Worm (Caenorhabditis elegans) whole organism, young adult: Measurements from ENCODE around the gene C46F11.4.

ENCODE experiments used
- ccch-3 ChIP-seq: fragments of 200-800 bp; sonication (Bioruptor generic); optimal IDR thresholded peaks from 2 replicates; lab custom pipeline; 2018; ENCODE audit warnings: mild to moderate bottlenecking, missing genetic modification characterization, missing compliant biosample characterization
- cebp-1 ChIP-seq, 2 experiments: fragments of 200-800 bp in 1 of 2; sonication (Bioruptor generic) in 1 of 2; sonication (generic microtip) in 1 of 2; IDR thresholded peaks in 1 of 2; optimal IDR thresholded peaks in 1 of 2; 2 replicates each; pipeline versions ENCODE4 v1.3.6 to Lab custom; 2017 to 2022; ENCODE audit warnings: missing compliant biosample characterization in 2 of 2, missing genetic modification characterization in 2 of 2, mild to moderate bottlenecking in 1 of 2, missing genetic modification reagents in 1 of 2, moderate library complexity in 1 of 2
- snpc-4 ChIP-seq, 5 experiments: fragments of 150-350 bp in 1 of 5; sonication (generic microtip) in 4 of 5; optimal IDR thresholded peaks; 2 replicates each; lab custom pipeline; 2014 to 2018; ENCODE audit warnings: missing genetic modification characterization in 5 of 5, missing biosample characterization in 3 of 5, antibody characterized with exemption in 2 of 5, mild to moderate bottlenecking in 2 of 5, missing compliant biosample characterization in 2 of 5, missing genotype in 2 of 5, moderate library complexity in 2 of 5, missing genetic modification reagents in 1 of 5
- ztf-22 ChIP-seq: fragments of 200-800 bp; sonication (Bioruptor generic); optimal IDR thresholded peaks from 2 replicates; lab custom pipeline; 2018; ENCODE audit warnings: mild to moderate bottlenecking, missing genetic modification characterization, moderate library complexity, missing compliant biosample characterization
- ztf-25 ChIP-seq: fragments of 200-800 bp; sonication (Bioruptor generic); IDR thresholded peaks from 2 replicates; pipeline ENCODE4 v1.3.6; 2022; ENCODE audit warnings: missing genetic modification reagents, missing genetic modification characterization, missing compliant biosample characterization

ce11 chrIII:3709030-3709429 lies 44.9 kb upstream of the C46F11.4 start, which contains the start of gene alkb-8:
- TF ChIP-seq snpc-4 (GFP tag; optimal IDR thresholded peaks at IDR 0.05; lab: Kevin White, UChicago): no peak
- no peak for TF ChIP-seq snpc-4 (tag; optimal IDR thresholded peaks at IDR 0.05; lab: Kevin White, UChicago)
- TF ChIP-seq ztf-22: no peak
- TF ChIP-seq ztf-25 (GFP tag; lab: Robert Waterston, UW): no peak
- TF ChIP-seq cebp-1 (GFP tag; IDR thresholded peaks at IDR 0.05; lab: Robert Waterston, UW): no peak
- no peak for TF ChIP-seq cebp-1 (tag; optimal IDR thresholded peaks at IDR 0.05; lab: Kevin White, UChicago)
- no peak for TF ChIP-seq ccch-3 (GFP tag; lab: Kevin White, UChicago)
